Worm (Caenorhabditis elegans) whole organism, midembryonic: ENCODE data around the gene pmp-2.

Experiments used
- T22C8.4 ChIP-seq: fragments of 200-800 bp; sonication (Bioruptor generic); IDR thresholded peaks from 2 replicates; pipeline ENCODE4 v1.3.6; 2022; ENCODE audit warnings: missing genetic modification characterization, missing compliant biosample characterization
- klf-2 ChIP-seq: fragments of 200-800 bp; sonication (Bioruptor generic); conservative IDR thresholded peaks from 2 replicates; pipeline ENCODE4 v1.3.6; 2022; ENCODE audit warnings: missing genetic modification reagents, missing genetic modification characterization, missing compliant biosample characterization
- med-1 ChIP-seq: sonication (generic microtip); optimal IDR thresholded peaks from 2 replicates; lab custom pipeline; 2017; ENCODE audit warnings: missing genetic modification characterization, mild to moderate bottlenecking, missing compliant biosample characterization, antibody characterized with exemption, missing genetic modification reagents; ENCODE audit not compliant: insufficient read depth
- ztf-29 ChIP-seq: fragments of 200-800 bp; sonication (Bioruptor generic); IDR thresholded peaks from 2 replicates; pipeline ENCODE4 v1.3.6; 2022; ENCODE audit warnings: missing genetic modification reagents, missing genetic modification characterization, missing compliant biosample characterization

DNA sequence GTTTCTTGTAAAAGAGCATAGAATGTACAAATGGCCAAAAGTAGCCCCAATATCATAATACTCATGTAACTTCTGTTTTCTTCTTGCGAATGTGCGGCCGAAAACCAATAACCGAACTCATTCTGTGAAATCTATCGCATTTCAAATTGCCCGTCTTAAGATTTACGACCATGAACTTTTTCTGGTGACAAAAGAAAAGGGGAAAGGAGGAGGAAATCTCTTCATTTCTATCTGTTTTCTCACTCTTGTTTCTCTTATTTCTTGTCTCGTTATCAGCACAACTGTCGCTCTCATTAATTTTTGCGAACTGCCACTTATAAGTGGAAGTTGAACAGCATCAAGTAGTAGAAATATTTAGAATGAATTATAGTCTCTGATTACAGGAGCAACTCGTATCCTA lies 46.5 kb downstream of the pmp-2 start:
- TF ChIP-seq med-1 (GFP tag; lab: Kevin White, UChicago) (no peak), ztf-29 (no peak), klf-2 (GFP tag; lab: Robert Waterston, UW) (no peak), T22C8.4 (GFP tag; lab: Robert Waterston, UW) (no peak)
